Worm (Caenorhabditis elegans): ENCODE measurements around the gene arp-11.

The arp-11 gene

DNA sequence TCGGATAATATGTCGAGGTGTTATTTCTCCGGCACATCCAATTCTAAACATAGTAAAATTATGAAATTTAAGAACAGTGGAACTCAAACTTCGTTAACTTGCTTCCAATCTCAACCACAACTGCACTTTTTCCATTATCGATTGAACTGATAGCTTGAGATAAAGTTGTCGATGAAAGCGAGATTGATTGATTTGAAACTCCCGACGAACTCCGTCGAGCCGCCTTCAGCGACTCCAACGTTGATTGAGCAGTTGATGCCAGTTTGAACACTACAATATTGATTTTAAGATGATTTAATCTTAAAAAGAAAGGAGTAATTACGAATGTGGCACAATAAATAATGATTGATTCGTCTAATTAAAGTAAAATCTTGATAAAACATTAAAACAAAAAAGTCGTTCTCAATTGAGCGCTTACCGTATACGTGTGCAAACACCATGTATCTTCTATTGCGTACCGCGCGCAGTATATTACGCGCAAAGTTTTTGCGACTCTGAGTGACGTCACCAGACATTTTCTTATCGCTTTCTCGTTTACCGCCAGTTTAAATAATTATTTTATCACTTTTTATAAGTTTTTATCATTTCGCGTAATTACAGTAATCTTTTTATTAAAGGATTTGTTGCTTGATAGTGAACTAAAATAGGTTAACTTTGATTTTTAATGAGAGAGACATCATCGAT is at the start of gene arp-11:
TSS of gene arp-11 (minus strand) at position 51 of the 684 bp plus-strand sequence.
- TF ChIP-seq lin-15B (tag; optimal IDR thresholded peaks at IDR 0.05) (peak; percentile 70), nhr-25 (tag; optimal IDR thresholded peaks at IDR 0.05) (peak; percentile 75), jun-1 (tag; optimal IDR thresholded peaks at IDR 0.05) (peak; percentile 69), zag-1 (tag; optimal IDR thresholded peaks at IDR 0.05) (no peak), egl-5 (tag; optimal IDR thresholded peaks at IDR 0.05) (peak; percentile 61), nfya-1 (tag; optimal IDR thresholded peaks at IDR 0.05; ENCODE audit: insufficient read depth) (peak; percentile 90), ztf-11 (tag; optimal IDR thresholded peaks at IDR 0.05) (no peak), elt-3 (tag; optimal IDR thresholded peaks at IDR 0.05) (no peak), nhr-43 (tag; optimal IDR thresholded peaks at IDR 0.05; ENCODE audit: poor library complexity, severe bottlenecking) (peak; percentile 11), lsy-12 (tag; optimal IDR thresholded peaks at IDR 0.05) (peak; percentile 54), nhr-11 (tag; optimal IDR thresholded peaks at IDR 0.05) (no peak), snpc-4 (tag; optimal IDR thresholded peaks at IDR 0.05) (peak; percentile 53), egl-27 (tag; optimal IDR thresholded peaks at IDR 0.05) (no peak), pqm-1 (tag; optimal IDR thresholded peaks at IDR 0.05) (peak; percentile 84), nhr-23 (tag; optimal IDR thresholded peaks at IDR 0.05) (peak; percentile 71), nhr-77 (tag; optimal IDR thresholded peaks at IDR 0.05) (no peak), fkh-2 (tag; optimal IDR thresholded peaks at IDR 0.05) (no peak), unc-39 (tag; optimal IDR thresholded peaks at IDR 0.05) (no peak), hmg-11 (tag; optimal IDR thresholded peaks at IDR 0.05) (peak; percentile 49), ama-1 (optimal IDR thresholded peaks at IDR 0.05) (no peak), fkh-10 (GFP tag; optimal IDR thresholded peaks at IDR 0.05) (no peak), pha-4 (tag; optimal IDR thresholded peaks at IDR 0.05) (peak; percentile 92), nhr-12 (tag; optimal IDR thresholded peaks at IDR 0.05) (no peak), lin-39 (tag; optimal IDR thresholded peaks at IDR 0.05) (peak; percentile 15), elt-1 (tag; optimal IDR thresholded peaks at IDR 0.05) (no peak), sea-2 (GFP tag; optimal IDR thresholded peaks at IDR 0.05) (no peak), aly-2 (tag; optimal IDR thresholded peaks at IDR 0.05) (no peak), unc-62 (GFP tag; optimal IDR thresholded peaks at IDR 0.05) (no peak), tbx-2 (tag; optimal IDR thresholded peaks at IDR 0.05) (no peak), R02D3.7 (tag; optimal IDR thresholded peaks at IDR 0.05) (no peak), daf-12 (tag; optimal IDR thresholded peaks at IDR 0.05) (no peak), elt-2 (tag; optimal IDR thresholded peaks at IDR 0.05) (peak; percentile 96)

DNA sequence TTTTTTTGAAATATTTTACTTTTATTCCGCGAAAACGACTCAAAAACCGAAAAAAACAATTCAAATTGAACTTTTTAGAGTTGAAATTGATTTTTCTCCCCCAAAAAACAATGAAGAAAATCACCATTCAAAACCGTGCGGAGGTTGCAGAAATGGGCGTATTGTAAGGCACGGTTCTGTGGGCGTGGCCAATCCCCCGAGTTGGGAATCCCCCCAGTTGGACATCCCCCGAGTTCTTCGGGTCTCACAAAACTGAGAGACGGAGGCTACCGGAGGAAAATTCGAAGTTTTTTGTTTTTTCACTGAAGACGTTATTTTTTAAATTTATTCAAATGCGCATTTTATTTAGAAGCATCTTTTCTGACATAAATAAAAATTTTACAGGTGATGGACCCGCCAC is 46.2 kb upstream of the arp-11 start, which contains the start of gene mcm-3AP:
TSS of gene mcm-3AP (plus strand) at position 383 of the 400 bp plus-strand sequence.
- peak; percentile 26 for TF ChIP-seq elt-2 (tag; optimal IDR thresholded peaks at IDR 0.05)
- TF ChIP-seq hmg-11 (tag; optimal IDR thresholded peaks at IDR 0.05) = peak; percentile 13
- peak; percentile 58 for TF ChIP-seq nfya-1 (tag; optimal IDR thresholded peaks at IDR 0.05; ENCODE audit: insufficient read depth)

DNA sequence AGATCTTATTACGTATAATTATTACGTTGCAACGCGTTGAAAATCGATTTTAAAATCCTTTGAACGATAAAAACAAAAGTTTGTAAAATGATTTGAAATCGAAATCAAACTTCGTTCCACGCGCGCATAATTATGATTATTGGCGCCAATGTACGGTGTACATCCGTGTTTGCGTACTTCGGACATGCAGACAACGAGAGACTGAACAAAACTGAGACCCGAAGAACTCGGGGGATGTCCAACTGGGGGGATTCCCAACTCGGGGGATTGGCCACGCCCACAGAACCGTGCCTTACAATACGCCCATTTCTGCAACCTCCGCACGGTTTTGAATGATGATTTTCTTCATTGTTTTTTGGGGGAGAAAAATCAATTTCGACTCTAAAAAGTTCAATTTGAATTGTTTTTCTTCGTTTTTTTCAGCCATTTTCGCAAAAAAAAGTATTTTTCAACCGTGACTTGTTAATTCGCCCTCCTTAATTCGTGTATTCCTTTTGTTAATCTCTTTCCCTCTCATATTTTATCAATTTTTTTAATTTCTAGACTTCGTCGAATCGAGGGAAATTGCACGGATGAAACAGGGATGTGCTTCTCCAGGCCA is 44.9 kb upstream of the arp-11 start, which contains the start of gene F20D12.12:
TSS of gene F20D12.12 (plus strand) at position 542 of the 601 bp plus-strand sequence.
- TF ChIP-seq snpc-4 (tag; optimal IDR thresholded peaks at IDR 0.05) = peak; percentile 19
- peak; percentile 67 for TF ChIP-seq nhr-23 (tag; optimal IDR thresholded peaks at IDR 0.05)
- peak; percentile 57 for TF ChIP-seq lsy-12 (tag; optimal IDR thresholded peaks at IDR 0.05)
- peak; percentile 85 for TF ChIP-seq nfya-1 (tag; optimal IDR thresholded peaks at IDR 0.05; ENCODE audit: insufficient read depth)
- peak; percentile 7 for TF ChIP-seq nhr-43 (tag; optimal IDR thresholded peaks at IDR 0.05; ENCODE audit: poor library complexity, severe bottlenecking)
- peak; percentile 56 for TF ChIP-seq hmg-11 (tag; optimal IDR thresholded peaks at IDR 0.05)
- TF ChIP-seq pha-4 (tag; optimal IDR thresholded peaks at IDR 0.05) = peak; percentile 66
- TF ChIP-seq lin-15B (tag; optimal IDR thresholded peaks at IDR 0.05) = peak; percentile 69
- TF ChIP-seq elt-2 (tag; optimal IDR thresholded peaks at IDR 0.05) = peak; percentile 52
- peak; percentile 66 for TF ChIP-seq lin-39 (tag; optimal IDR thresholded peaks at IDR 0.05)

DNA sequence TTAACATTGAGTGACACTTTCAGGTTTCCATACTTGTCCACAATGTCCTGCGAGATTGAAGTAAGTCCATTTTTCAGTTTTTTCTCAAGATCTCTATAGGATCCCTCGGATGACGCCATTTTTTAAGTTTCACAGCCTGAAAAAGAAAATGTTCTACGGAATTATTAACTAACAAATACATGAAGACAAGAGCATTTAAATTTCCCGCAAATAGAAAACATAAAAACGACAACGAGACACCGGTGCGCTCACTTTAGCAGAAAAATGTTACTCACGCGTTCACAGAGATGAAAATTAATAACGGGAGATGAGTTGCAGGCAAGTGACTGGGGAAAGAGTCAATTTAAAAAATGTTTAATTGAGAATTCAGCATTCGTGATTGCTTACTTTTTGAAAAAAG is 44.4 kb upstream of the arp-11 start, which contains the start of gene czw-1:
TSS of gene czw-1 (minus strand) at position 369 of the 400 bp plus-strand sequence.
- TF ChIP-seq fkh-10 (GFP tag; optimal IDR thresholded peaks at IDR 0.05) (no peak), tbx-2 (tag; optimal IDR thresholded peaks at IDR 0.05) (no peak), ceh-9 (tag; optimal IDR thresholded peaks at IDR 0.05) (no peak), elt-3 (tag; optimal IDR thresholded peaks at IDR 0.05) (no peak)

All from whole organism, L3 larva.